Fruit fly (Drosophila melanogaster): ENCODE measurements around the gene CG3868.

Gene CG3868

dm6 chr3L:14410146-14410676 is 7.7 kb upstream of the CG3868 start, which contains the start of gene CG3919 (continued):
- TF ChIP-seq CG13296 (GFP tag; optimal IDR thresholded peaks at IDR 0.05) = peak; percentile 9
- TF ChIP-seq Hr51 (GFP tag; optimal IDR thresholded peaks at IDR 0.05) = peak in 1 of 2 experiments; percentile 68
- no peak for TF ChIP-seq CG11723 (GFP tag; optimal IDR thresholded peaks at IDR 0.05)
- TF ChIP-seq CG1602 (GFP tag; optimal IDR thresholded peaks at IDR 0.05) = peak; percentile 37
- TF ChIP-seq Chrac-16 (GFP tag; optimal IDR thresholded peaks at IDR 0.05) = peak; percentile 46
- peak; percentile 43 for TF ChIP-seq MTF-1 (GFP tag; optimal IDR thresholded peaks at IDR 0.05; ENCODE audit: borderline replicate concordance)
- peak; percentile 82 for TF ChIP-seq gem (tag; optimal IDR thresholded peaks at IDR 0.05)
- TF ChIP-seq CG12104 (GFP tag; optimal IDR thresholded peaks at IDR 0.05) = peak; percentile 69
- TF ChIP-seq oc (tag; optimal IDR thresholded peaks at IDR 0.05) = peak; percentile 3
- TF ChIP-seq sug (tag; optimal IDR thresholded peaks at IDR 0.05) = peak; percentile 4
- TF ChIP-seq Mes4 (GFP tag; optimal IDR thresholded peaks at IDR 0.05) = peak; percentile 68
- TF ChIP-seq sim (GFP tag; IDR thresholded peaks at IDR 0.05) = no peak
- TF ChIP-seq p53 (GFP tag; optimal IDR thresholded peaks at IDR 0.05) = peak; percentile 45
- peak; percentile 26 for TF ChIP-seq CG18599 (GFP tag; optimal IDR thresholded peaks at IDR 0.05)
- peak; percentile 77 for TF ChIP-seq HLHmδ (GFP tag; optimal IDR thresholded peaks at IDR 0.05)
- peak; percentile 19 for TF ChIP-seq CG15601 (tag; optimal IDR thresholded peaks at IDR 0.05)
- no peak for TF ChIP-seq B-H1 (GFP tag; IDR thresholded peaks at IDR 0.05)
- TF ChIP-seq CG2712 (tag; optimal IDR thresholded peaks at IDR 0.05) = peak; percentile 70
- TF ChIP-seq CG7556 (GFP tag; optimal IDR thresholded peaks at IDR 0.05) = peak; percentile 84
- peak; percentile 39 for TF ChIP-seq Dref (GFP tag; IDR thresholded peaks at IDR 0.05)
- TF ChIP-seq CG4360 (GFP tag; IDR thresholded peaks at IDR 0.05) = 0 out of 2 replicates have a peak, but pooled peaks have one; percentile 27
- TF ChIP-seq slbo (GFP tag; IDR thresholded peaks at IDR 0.05) = peak; percentile 81
- peak; percentile 10 for TF ChIP-seq CG17385 (GFP tag; optimal IDR thresholded peaks at IDR 0.05)
- TF ChIP-seq Atf3 (GFP tag; optimal IDR thresholded peaks at IDR 0.05) = no peak
- no peak for TF ChIP-seq CG11560 (tag; IDR thresholded peaks at IDR 0.05)
- TF ChIP-seq Lhr (GFP tag; optimal IDR thresholded peaks at IDR 0.05) = peak; percentile 67
- TF ChIP-seq NFAT (GFP tag; IDR thresholded peaks at IDR 0.05) = peak; percentile 78
- peak; percentile 8 for TF ChIP-seq CG6683 (GFP tag; optimal IDR thresholded peaks at IDR 0.05)
- peak; percentile 69; the same call in 2 of the 3 replicates for TF ChIP-seq gce (GFP tag; IDR thresholded peaks at IDR 0.05)
- TF ChIP-seq Fer3 (tag; optimal IDR thresholded peaks at IDR 0.05) = peak; percentile 39
- TF ChIP-seq Nf-YB (GFP tag; optimal IDR thresholded peaks at IDR 0.05) = no peak
- peak; percentile 66 for TF ChIP-seq NK7.1 (GFP tag; optimal IDR thresholded peaks at IDR 0.05)
- peak; percentile 59 for TF ChIP-seq CG9609 (GFP tag; optimal IDR thresholded peaks at IDR 0.05)
- TF ChIP-seq Poxn (GFP tag; IDR thresholded peaks at IDR 0.05) = no peak
- TF ChIP-seq TFAM (GFP tag; optimal IDR thresholded peaks at IDR 0.05) = no peak
- peak; percentile 78 for TF ChIP-seq CG12391 (tag; optimal IDR thresholded peaks at IDR 0.05)
- TF ChIP-seq CHES-1-like (GFP tag; optimal IDR thresholded peaks at IDR 0.05) = peak; percentile 70
- peak; percentile 64; the same call in 1 of the 4 replicates for TF ChIP-seq chinmo (GFP tag; IDR thresholded peaks at IDR 0.05; ENCODE audit: partially characterized antibody)
- TF ChIP-seq CG15514 (GFP tag; optimal IDR thresholded peaks at IDR 0.05) = peak; percentile 15
- no peak for TF ChIP-seq CG3995 (GFP tag; optimal IDR thresholded peaks at IDR 0.05)
- TF ChIP-seq gt (GFP tag; IDR thresholded peaks at IDR 0.05) = 0 out of 2 replicates have a peak, but pooled peaks have one; percentile 28
- peak; percentile 78 for TF ChIP-seq CG2678 (tag; optimal IDR thresholded peaks at IDR 0.05)
- peak; percentile 9 for TF ChIP-seq Fer1 (GFP tag; optimal IDR thresholded peaks at IDR 0.05)
- TF ChIP-seq CG1603 (tag; optimal IDR thresholded peaks at IDR 0.05) = peak; percentile 61
- peak; percentile 42 for TF ChIP-seq lmd (GFP tag; IDR thresholded peaks at IDR 0.05)
- peak; percentile 53 for TF ChIP-seq CG9437 (GFP tag; optimal IDR thresholded peaks at IDR 0.05)
- TF ChIP-seq Myb (GFP tag; optimal IDR thresholded peaks at IDR 0.05) = peak; percentile 49
- peak; percentile 26 for TF ChIP-seq CG9817 (tag; optimal IDR thresholded peaks at IDR 0.05)
- peak; percentile 66 for TF ChIP-seq Hr3 (GFP tag; optimal IDR thresholded peaks at IDR 0.05)
